Worm (Caenorhabditis elegans): ENCODE measurements around the gene sel-8.

sel-8 gene

ce11 chrIII:3564762-3565359, 62.1 kb downstream of the sel-8 start:
- TF ChIP-seq dsc-1 (tag; optimal IDR thresholded peaks at IDR 0.05), result peak; percentile 42
- no peak for TF ChIP-seq zag-1 (tag; optimal IDR thresholded peaks at IDR 0.05)
- TF ChIP-seq nhr-47 (tag; optimal IDR thresholded peaks at IDR 0.05), result peak; percentile 12
- peak; percentile 97 for TF ChIP-seq pax-3 (tag; optimal IDR thresholded peaks at IDR 0.05)
- peak; percentile 5 for TF ChIP-seq lin-14 (GFP tag; optimal IDR thresholded peaks at IDR 0.05)
- no peak for TF ChIP-seq ceh-88 (GFP tag; IDR thresholded peaks at IDR 0.05)
- peak; percentile 32 for TF ChIP-seq egl-13 (tag; optimal IDR thresholded peaks at IDR 0.05)
- TF ChIP-seq C34B4.2 (tag; optimal IDR thresholded peaks at IDR 0.05), result no peak
- no peak for TF ChIP-seq egl-27 (tag; optimal IDR thresholded peaks at IDR 0.05)
